Worm (Caenorhabditis elegans) whole organism, mixed stage, embryonic: Measurements from ENCODE around the gene F18E2.15.

Experiments
- ceh-39 ChIP-seq: fragments of 150-350 bp; optimal IDR thresholded peaks from 2 replicates; lab custom pipeline; 2014; ENCODE audit warnings: missing biosample characterization, missing genetic modification characterization
- elt-3 ChIP-seq: fragments of 150-350 bp; optimal IDR thresholded peaks from 2 replicates; lab custom pipeline; 2014; ENCODE audit warnings: missing biosample characterization, missing genetic modification characterization
- nhr-28 ChIP-seq: fragments of 150-350 bp; optimal IDR thresholded peaks from 2 replicates; lab custom pipeline; 2014; ENCODE audit warnings: missing biosample characterization, missing genetic modification characterization
- pha-4 ChIP-seq: fragments of 150-350 bp; optimal IDR thresholded peaks from 2 replicates; lab custom pipeline; 2018; ENCODE audit warnings: missing biosample characterization, missing genetic modification reagents, missing genetic modification characterization
- snpc-4 ChIP-seq: fragments of 150-350 bp; optimal IDR thresholded peaks from 2 replicates; lab custom pipeline; 2014; ENCODE audit warnings: missing biosample characterization, missing genetic modification characterization
- sptf-1 ChIP-seq: sonication (generic microtip); optimal IDR thresholded peaks from 2 replicates; lab custom pipeline; 2017; ENCODE audit warnings: mild to moderate bottlenecking, missing genetic modification characterization, moderate library complexity, missing compliant biosample characterization
- ztf-11 ChIP-seq: fragments of 150-350 bp; optimal IDR thresholded peaks from 2 replicates; lab custom pipeline; 2014; ENCODE audit warnings: missing biosample characterization, missing genetic modification characterization

- TF ChIP-seq pha-4 (tag; lab: Kevin White, UChicago): no peak
- no peak for TF ChIP-seq ceh-39 (tag; lab: Kevin White, UChicago)
- TF ChIP-seq snpc-4 (tag; lab: Kevin White, UChicago): no peak
- TF ChIP-seq nhr-28 (tag; lab: Kevin White, UChicago): no peak
- TF ChIP-seq elt-3 (tag; lab: Kevin White, UChicago): no peak
- no peak for TF ChIP-seq ztf-11 (tag; lab: Kevin White, UChicago)
- no peak for TF ChIP-seq sptf-1 (tag; lab: Kevin White, UChicago)
These were observed 45.4 kb upstream of the F18E2.15 start, which contains the start of gene ZC443.7 for ce11 chrV:12806190-12806589.
